Fruit fly (Drosophila melanogaster) whole organism, embryonic: Measurements from ENCODE around the gene SerRS-m.

Experiments used
- Antp ChIP-seq: fragments of 200-800 bp; sonication (Bioruptor generic); optimal IDR thresholded peaks from 3 replicates; lab custom pipeline; 2016; ENCODE audit warnings: missing biosample characterization, missing genetic modification characterization
- Atf-2 ChIP-seq: fragments of 200-800 bp; sonication (Bioruptor generic); optimal IDR thresholded peaks from 2 replicates; lab custom pipeline; 2016; ENCODE audit warnings: missing biosample characterization, missing genetic modification characterization
- B-H2 ChIP-seq: fragments of 200-800 bp; sonication (Bioruptor generic); optimal IDR thresholded peaks from 2 replicates; lab custom pipeline; 2018; ENCODE audit warnings: missing biosample characterization, mild to moderate bottlenecking, missing genetic modification characterization
- Bgb ChIP-seq: fragments of 200-800 bp; sonication (Bioruptor generic); IDR thresholded peaks from 2 replicates; pipeline ENCODE4 v1.3.6; 2022; ENCODE audit warnings: missing biosample characterization, missing genetic modification characterization; ENCODE audit not compliant: partially characterized antibody
- Blimp-1 ChIP-seq: fragments of 200-800 bp; sonication (Bioruptor generic); optimal IDR thresholded peaks from 3 replicates; lab custom pipeline; 2018; ENCODE audit warnings: missing biosample characterization, missing genetic modification characterization, mild to moderate bottlenecking, moderate library complexity, missing genetic modification reagents
- BtbVII ChIP-seq: fragments of 200-800 bp; sonication (Bioruptor generic); optimal IDR thresholded peaks from 3 replicates; lab custom pipeline; 2017; ENCODE audit warnings: missing biosample characterization, mild to moderate bottlenecking, missing genetic modification characterization
- CG10267 ChIP-seq: fragments of 200-800 bp; sonication (Bioruptor generic); optimal IDR thresholded peaks from 2 replicates; lab custom pipeline; 2018; ENCODE audit warnings: missing biosample characterization, mild to moderate bottlenecking, missing genetic modification characterization, moderate library complexity
- CG10462 ChIP-seq: fragments of 200-800 bp; sonication (Bioruptor generic); optimal IDR thresholded peaks from 2 replicates; lab custom pipeline; 2016; ENCODE audit warnings: missing biosample characterization, missing genetic modification characterization
- CG12104 ChIP-seq: fragments of 200-800 bp; sonication (Bioruptor generic); optimal IDR thresholded peaks from 3 replicates; lab custom pipeline; 2016; ENCODE audit warnings: missing biosample characterization, missing genetic modification characterization
- CG12299 ChIP-seq: fragments of 200-800 bp; sonication (Bioruptor generic); optimal IDR thresholded peaks from 2 replicates; lab custom pipeline; 2018; ENCODE audit warnings: missing biosample characterization, mild to moderate bottlenecking, missing genetic modification characterization
- CG1233 ChIP-seq: fragments of 200-800 bp; sonication (Bioruptor generic); optimal IDR thresholded peaks from 4 replicates; lab custom pipeline; 2018; ENCODE audit warnings: missing biosample characterization, mild to moderate bottlenecking, missing genetic modification characterization
- CG12942 ChIP-seq: fragments of 200-800 bp; sonication (Bioruptor generic); optimal IDR thresholded peaks from 3 replicates; lab custom pipeline; 2016; ENCODE audit warnings: missing biosample characterization, missing genetic modification characterization
- CG13287 ChIP-seq: fragments of 200-800 bp; sonication (Bioruptor generic); IDR thresholded peaks from 2 replicates; pipeline ENCODE4 v1.3.6; 2022; ENCODE audit warnings: missing biosample characterization, missing genetic modification characterization; ENCODE audit not compliant: partially characterized antibody
- CG16813 ChIP-seq: fragments of 200-800 bp; sonication (Bioruptor generic); IDR thresholded peaks from 3 replicates; pipeline ENCODE4 v1.3.6; 2022; ENCODE audit warnings: missing biosample characterization, missing genetic modification characterization; ENCODE audit not compliant: partially characterized antibody
- CG17802 ChIP-seq: fragments of 200-800 bp; sonication (Bioruptor generic); optimal IDR thresholded peaks from 2 replicates; lab custom pipeline; 2018; ENCODE audit warnings: missing biosample characterization, mild to moderate bottlenecking, missing genetic modification characterization, moderate library complexity
- CG1832 ChIP-seq: fragments of 200-800 bp; sonication (Bioruptor generic); optimal IDR thresholded peaks from 2 replicates; lab custom pipeline; 2017; ENCODE audit warnings: missing biosample characterization, mild to moderate bottlenecking, missing genetic modification characterization, inconsistent platforms
- CG18619 ChIP-seq: fragments of 200-800 bp; sonication (Bioruptor generic); optimal IDR thresholded peaks from 3 replicates; lab custom pipeline; 2017; ENCODE audit warnings: missing biosample characterization, mild to moderate bottlenecking, missing genetic modification characterization
- CG31224 ChIP-seq: fragments of 200-800 bp; sonication (Bioruptor generic); IDR thresholded peaks from 2 replicates; pipeline ENCODE4 v1.3.6; 2022; ENCODE audit warnings: missing biosample characterization, missing genetic modification characterization
- CG3847 ChIP-seq: fragments of 200-800 bp; sonication (Bioruptor generic); IDR thresholded peaks from 2 replicates; pipeline ENCODE4 v1.3.6; 2022; ENCODE audit warnings: missing biosample characterization, missing genetic modification characterization
- CG6254 ChIP-seq: fragments of 200-800 bp; sonication (Bioruptor generic); optimal IDR thresholded peaks from 3 replicates; lab custom pipeline; 2017; ENCODE audit warnings: mild to moderate bottlenecking, missing biosample characterization, missing genetic modification reagents, missing genetic modification characterization
- CG7357 ChIP-seq: fragments of 200-800 bp; sonication (Bioruptor generic); IDR thresholded peaks from 3 replicates; pipeline ENCODE4 v1.3.6; 2022; ENCODE audit warnings: missing biosample characterization, missing genetic modification characterization
- CG7987 ChIP-seq: fragments of 200-800 bp; sonication (Bioruptor generic); optimal IDR thresholded peaks from 2 replicates; lab custom pipeline; 2018; ENCODE audit warnings: missing biosample characterization, mild to moderate bottlenecking, missing genetic modification characterization, moderate library complexity
- Deaf1 ChIP-seq: fragments of 200-800 bp; optimal IDR thresholded peaks from 3 replicates; lab custom pipeline; 2019; ENCODE audit warnings: missing biosample characterization, mild to moderate bottlenecking, missing genetic modification characterization, moderate library complexity
- ERR ChIP-seq: fragments of 200-800 bp; sonication (Bioruptor generic); optimal IDR thresholded peaks from 2 replicates; lab custom pipeline; 2016; ENCODE audit warnings: missing biosample characterization, missing genetic modification characterization
- Gug ChIP-seq: fragments of 200-800 bp; sonication (Bioruptor generic); IDR thresholded peaks from 4 replicates; pipeline ENCODE4 v1.3.6; 2022; ENCODE audit warnings: missing biosample characterization, missing genetic modification characterization
- H15 ChIP-seq: fragments of 200-800 bp; sonication (Bioruptor generic); IDR thresholded peaks from 3 replicates; pipeline ENCODE4 v1.3.6; 2022; ENCODE audit warnings: missing biosample characterization, missing genetic modification characterization
- HLH4C ChIP-seq: fragments of 200-800 bp; sonication (Bioruptor generic); IDR thresholded peaks from 3 replicates; pipeline ENCODE4 v1.3.6; 2022; ENCODE audit warnings: missing biosample characterization, missing genetic modification characterization; ENCODE audit not compliant: partially characterized antibody
- Hr78 ChIP-seq, 2 experiments: fragments of 200-800 bp in 1 of 2; fragments of >200 bp in 1 of 2; sonication (Bioruptor generic) in 1 of 2; optimal IDR thresholded peaks; 2 replicates each; lab custom pipeline; 2017 to 2019; ENCODE audit warnings: missing biosample characterization in 2 of 2, missing genetic modification characterization in 2 of 2, mild to moderate bottlenecking in 1 of 2, moderate library complexity in 1 of 2
- Meics ChIP-seq: fragments of 200-800 bp; sonication (Bioruptor generic); optimal IDR thresholded peaks from 2 replicates; lab custom pipeline; 2017; ENCODE audit warnings: missing biosample characterization, mild to moderate bottlenecking, missing genetic modification characterization
- Neu2 ChIP-seq: fragments of 200-800 bp; sonication (Bioruptor generic); optimal IDR thresholded peaks from 3 replicates; lab custom pipeline; 2016; ENCODE audit warnings: missing biosample characterization, missing genetic modification characterization, borderline replicate concordance
- Scr ChIP-seq: fragments of 200-800 bp; sonication (Bioruptor generic); IDR thresholded peaks from 2 replicates; pipeline ENCODE4 v1.3.6; 2022; ENCODE audit warnings: missing biosample characterization, missing genetic modification characterization; ENCODE audit not compliant: partially characterized antibody
- Taf1 ChIP-seq: fragments of 200-800 bp; sonication (Bioruptor generic); IDR thresholded peaks from 2 replicates; pipeline ENCODE4 v1.3.6; 2022; ENCODE audit warnings: missing biosample characterization, missing genetic modification characterization
- Xrp1 ChIP-seq: fragments of 200-800 bp; sonication (Bioruptor generic); IDR thresholded peaks from 2 replicates; pipeline ENCODE4 v1.3.6; 2022; ENCODE audit warnings: missing biosample characterization, missing genetic modification characterization
- ap ChIP-seq: fragments of 200-800 bp; sonication (Bioruptor generic); IDR thresholded peaks from 2 replicates; pipeline ENCODE4 v1.3.6; 2022; ENCODE audit warnings: missing biosample characterization, missing genetic modification characterization
- bbx ChIP-seq: fragments of 200-800 bp; sonication (Bioruptor generic); IDR thresholded peaks from 2 replicates; pipeline ENCODE4 v1.3.6; 2022; ENCODE audit warnings: missing biosample characterization, missing genetic modification characterization; ENCODE audit not compliant: partially characterized antibody
- chn ChIP-seq: fragments of 200-800 bp; sonication (Bioruptor generic); optimal IDR thresholded peaks from 2 replicates; lab custom pipeline; 2016; ENCODE audit warnings: missing biosample characterization, missing genetic modification characterization
- dmrt11E ChIP-seq: fragments of 200-800 bp; sonication (Bioruptor generic); optimal IDR thresholded peaks from 3 replicates; lab custom pipeline; 2018; ENCODE audit warnings: missing biosample characterization, mild to moderate bottlenecking, missing genetic modification characterization, moderate library complexity
- gcm2 ChIP-seq: fragments of 200-800 bp; sonication (Bioruptor generic); optimal IDR thresholded peaks from 2 replicates; lab custom pipeline; 2016; ENCODE audit warnings: missing biosample characterization, missing genetic modification characterization
- gfzf ChIP-seq: fragments of 200-800 bp; sonication (Bioruptor generic); optimal IDR thresholded peaks from 2 replicates; lab custom pipeline; 2016; ENCODE audit warnings: missing biosample characterization, mild to moderate bottlenecking, missing genetic modification characterization, moderate library complexity
- gro ChIP-seq: fragments of 200-800 bp; sonication (Bioruptor generic); optimal IDR thresholded peaks from 2 replicates; lab custom pipeline; 2016; ENCODE audit warnings: missing biosample characterization, missing genetic modification characterization
- jumu ChIP-seq: fragments of 200-800 bp; sonication (Bioruptor generic); optimal IDR thresholded peaks from 3 replicates; lab custom pipeline; 2016; ENCODE audit warnings: missing biosample characterization, missing genetic modification characterization
- kah ChIP-seq: fragments of 200-800 bp; sonication (Bioruptor generic); optimal IDR thresholded peaks from 2 replicates; lab custom pipeline; 2018; ENCODE audit warnings: missing biosample characterization, mild to moderate bottlenecking, missing genetic modification characterization
- pho ChIP-seq: fragments of 200-800 bp; sonication (Bioruptor generic); optimal IDR thresholded peaks from 2 replicates; lab custom pipeline; 2016; ENCODE audit warnings: missing biosample characterization, missing genetic modification characterization
- sima ChIP-seq: fragments of 200-800 bp; sonication (Bioruptor generic); optimal IDR thresholded peaks from 2 replicates; lab custom pipeline; 2016; ENCODE audit warnings: missing biosample characterization, missing genetic modification characterization
- ssp ChIP-seq: fragments of 200-800 bp; sonication (Bioruptor generic); IDR thresholded peaks from 2 replicates; pipeline ENCODE4 v1.3.6; 2022; ENCODE audit warnings: missing biosample characterization, missing genetic modification characterization
- stwl ChIP-seq: fragments of 200-800 bp; sonication (Bioruptor generic); optimal IDR thresholded peaks from 3 replicates; lab custom pipeline; 2018; ENCODE audit warnings: missing biosample characterization, mild to moderate bottlenecking, missing genetic modification characterization, moderate library complexity
- unc-4 ChIP-seq: fragments of 200-800 bp; sonication (Bioruptor generic); IDR thresholded peaks from 2 replicates; pipeline ENCODE4 v1.3.6; 2022; ENCODE audit warnings: missing biosample characterization, missing genetic modification characterization; ENCODE audit not compliant: partially characterized antibody
- zen2 ChIP-seq: fragments of 200-800 bp; sonication (Bioruptor generic); IDR thresholded peaks from 3 replicates; pipeline ENCODE4 v1.3.6; 2022; ENCODE audit warnings: missing biosample characterization, missing genetic modification characterization; ENCODE audit not compliant: partially characterized antibody

The SerRS-m gene

dm6 chr3R:15319912-15320746 is 20.3 kb upstream of the SerRS-m start, which contains the start of the genes CG6276 and CG44040 (continued):
- TF ChIP-seq ap (GFP tag; lab: Robert Waterston, UW) (no peak), Meics (GFP tag; lab: Kevin White, UChicago) (peak; percentile 72), gfzf (GFP tag; lab: Kevin White, UChicago) (no peak), gcm2 (no peak), HLH4C (no peak), Scr (GFP tag; lab: Robert Waterston, UW) (no peak), H15 (GFP tag; lab: Robert Waterston, UW) (0 out of 3 replicates have a peak, but pooled peaks have one; percentile 41), gro (GFP tag; lab: Kevin White, UChicago) (peak; percentile 37), chn (GFP tag; lab: Kevin White, UChicago) (peak; percentile 16), CG10267 (peak; percentile 13), CG1832 (GFP tag; lab: Kevin White, UChicago) (no peak), B-H2 (GFP tag; lab: Kevin White, UChicago) (peak; percentile 45), stwl (tag; lab: Kevin White, UChicago) (peak; percentile 40), bbx (GFP tag; lab: Robert Waterston, UW) (no peak), CG6254 (GFP tag; lab: Kevin White, UChicago) (no peak), CG12942 (GFP tag; lab: Kevin White, UChicago) (no peak), Taf1 (no peak), Xrp1 (GFP tag; lab: Robert Waterston, UW) (peak; percentile 52; the same call in 1 of the 2 replicates), ERR (GFP tag; lab: Kevin White, UChicago) (no peak), CG10462 (GFP tag; lab: Kevin White, UChicago) (peak; percentile 22), CG31224 (no peak), ssp (no peak), sima (no peak), Deaf1 (tag; lab: Kevin White, UChicago) (no peak), Hr78 (GFP tag; optimal IDR thresholded peaks at IDR 0.05; lab: Kevin White, UChicago) (no peak), zen2 (no peak), CG1233 (GFP tag; lab: Kevin White, UChicago) (peak; percentile 41), unc-4 (GFP tag; lab: Robert Waterston, UW) (no peak), CG16813 (GFP tag; lab: Robert Waterston, UW) (no peak), jumu (GFP tag; lab: Kevin White, UChicago) (no peak), CG18619 (GFP tag; lab: Kevin White, UChicago) (peak; percentile 30), CG3847 (no peak), CG7987 (GFP tag; lab: Kevin White, UChicago) (no peak), Bgb (no peak; the same call in 1 of the 2 replicates), BtbVII (GFP tag; lab: Kevin White, UChicago) (peak; percentile 65), CG7357 (GFP tag; lab: Robert Waterston, UW) (no peak), CG17802 (no peak), Blimp-1 (GFP tag; lab: Kevin White, UChicago) (peak; percentile 13), dmrt11E (tag; lab: Kevin White, UChicago) (no peak), Neu2 (GFP tag; lab: Kevin White, UChicago) (no peak), Antp (peak; percentile 32), Atf-2 (GFP tag; lab: Kevin White, UChicago) (no peak), CG13287 (GFP tag; lab: Robert Waterston, UW) (no peak; the same call in 1 of the 2 replicates), kah (GFP tag; lab: Kevin White, UChicago) (no peak), CG12299 (tag; lab: Kevin White, UChicago) (peak; percentile 56), pho (peak; percentile 69), Gug (GFP tag; lab: Robert Waterston, UW) (peak; percentile 19; the same call in 1 of the 4 replicates), CG12104 (GFP tag; lab: Kevin White, UChicago) (peak; percentile 13)
